Worm (Caenorhabditis elegans): ENCODE results near the gene gba-2.

ce11 chrII:2186730-2187129 is 496 bp upstream of the gba-2 start:
- no peak for TF ChIP-seq ceh-16 (tag; optimal IDR thresholded peaks at IDR 0.05)
- no peak for TF ChIP-seq snpc-4 (tag; optimal IDR thresholded peaks at IDR 0.05)
- TF ChIP-seq lsy-2 (tag; optimal IDR thresholded peaks at IDR 0.05) = peak in 1 of 2 experiments; percentile 31
- TF ChIP-seq mab-5 (tag; optimal IDR thresholded peaks at IDR 0.05) = no peak
- TF ChIP-seq ceh-82 (tag; optimal IDR thresholded peaks at IDR 0.05) = no peak
- TF ChIP-seq nhr-12 (tag; optimal IDR thresholded peaks at IDR 0.05) = no peak

All from whole organism, L2 larva.